Worm (Caenorhabditis elegans) whole organism, L3 larva: ENCODE measurements around the gene D2045.9.

Source experiments
- ceh-28 ChIP-seq: fragments of 150-350 bp; optimal IDR thresholded peaks from 2 replicates; lab custom pipeline; 2014; ENCODE audit warnings: missing biosample characterization, missing genetic modification reagents, missing genetic modification characterization
- nfya-1 ChIP-seq: sonication (generic microtip); optimal IDR thresholded peaks from 2 replicates; lab custom pipeline; 2017; ENCODE audit warnings: missing genetic modification characterization, mild to moderate bottlenecking, missing compliant biosample characterization, antibody characterized with exemption, moderate library complexity; ENCODE audit not compliant: insufficient read depth
- nhr-12 ChIP-seq: fragments of 150-350 bp; optimal IDR thresholded peaks from 2 replicates; lab custom pipeline; 2014; ENCODE audit warnings: missing biosample characterization, missing genetic modification characterization
- unc-39 ChIP-seq: sonication (generic microtip); optimal IDR thresholded peaks from 4 replicates; lab custom pipeline; 2017; ENCODE audit warnings: missing biosample characterization, missing genetic modification characterization
- ztf-11 ChIP-seq: fragments of 150-350 bp; optimal IDR thresholded peaks from 2 replicates; lab custom pipeline; 2014; ENCODE audit warnings: missing biosample characterization, missing genetic modification characterization

- TF ChIP-seq nfya-1 (peak; percentile 25), ceh-28 (no peak), ztf-11 (tag; lab: Kevin White, UChicago) (no peak), nhr-12 (no peak), unc-39 (tag; lab: Kevin White, UChicago) (no peak)
Observed at ce11 chrIII:10470927-10471326, 4.1 kb upstream of the D2045.9 start, which contains the start of gene cul-1.
